Comparison of ENCODE assay signal across 3 fruit fly cellular contexts in the genomic region with DNA sequence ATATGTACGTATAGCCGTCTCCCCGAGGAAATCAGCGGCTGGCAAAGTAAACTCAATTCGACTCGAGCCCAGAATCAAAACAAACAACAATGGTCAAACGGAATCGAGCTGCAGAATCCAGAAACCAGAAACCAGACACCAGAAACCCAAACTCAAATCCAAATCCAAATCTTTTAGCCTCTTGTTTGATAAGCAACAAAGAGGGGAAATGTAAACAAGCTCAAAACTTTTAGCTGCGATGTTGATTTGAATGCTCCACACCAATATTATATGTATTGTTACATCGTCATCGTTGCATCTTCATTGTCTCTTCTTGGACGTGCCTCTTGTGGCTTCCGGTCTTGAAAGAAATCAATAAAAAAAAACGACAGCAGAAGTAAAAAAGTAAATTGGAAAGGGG.
A peak's percentile ranks its signal among the peaks of the same experiment; 100 is the strongest.
TF ChIP-seq lines count a peak whose summit lies in the region.

No protein-coding gene starts in this region.

- no peak for TF ChIP-seq CTCF in whole organism, embryonic (GFP tag; optimal IDR thresholded peaks at IDR 0.05; lab: Kevin White, UChicago)

TF ChIP-seq in whole organism, embryonic, 481 proteins besides CTCF, POLR2A, EP300 and RAD21 (continues in another document):
- TF ChIP-seq CG8089 (GFP tag; optimal IDR thresholded peaks at IDR 0.05; lab: Kevin White, UChicago) (peak; percentile 39), chinmo (GFP tag; IDR thresholded peaks at IDR 0.05; lab: Robert Waterston, UW; ENCODE audit: partially characterized antibody) (no peak), oc (tag; optimal IDR thresholded peaks at IDR 0.05; lab: Kevin White, UChicago) (peak; percentile 26), Hey (tag; optimal IDR thresholded peaks at IDR 0.05; lab: Kevin White, UChicago) (no peak), tin (GFP tag; optimal IDR thresholded peaks at IDR 0.05; lab: Kevin White, UChicago) (no peak), ATbp (GFP tag; optimal IDR thresholded peaks at IDR 0.05; lab: Kevin White, UChicago) (peak; percentile 48), CG14965 (GFP tag; optimal IDR thresholded peaks at IDR 0.05; lab: Kevin White, UChicago; ENCODE audit: borderline replicate concordance) (peak; percentile 10), CG17385 (GFP tag; optimal IDR thresholded peaks at IDR 0.05; lab: Kevin White, UChicago) (no peak), CG14050 (GFP tag; IDR thresholded peaks at IDR 0.05; lab: Robert Waterston, UW) (no peak), bab2 (GFP tag; optimal IDR thresholded peaks at IDR 0.05; lab: Kevin White, UChicago) (peak; percentile 53), CG1647 (GFP tag; optimal IDR thresholded peaks at IDR 0.05; lab: Kevin White, UChicago) (no peak), sens (GFP tag; lab: Kevin White, UChicago) (peak; percentile 87), trem (tag; optimal IDR thresholded peaks at IDR 0.05; lab: Kevin White, UChicago) (no peak), CG3407 (GFP tag; optimal IDR thresholded peaks at IDR 0.05; lab: Kevin White, UChicago) (peak; percentile 29), kni (GFP tag; optimal IDR thresholded peaks at IDR 0.05; lab: Kevin White, UChicago) (peak; percentile 38), Med (GFP tag; lab: Kevin White, UChicago) (peak; percentile 29), br (optimal IDR thresholded peaks at IDR 0.05; lab: Kevin White, UChicago) (no peak), gem (tag; optimal IDR thresholded peaks at IDR 0.05; lab: Kevin White, UChicago) (peak; percentile 31), Pdp1 (GFP tag; optimal IDR thresholded peaks at IDR 0.05; lab: Kevin White, UChicago) (peak in 1 of 2 experiments; percentile 28), sqz (GFP tag; optimal IDR thresholded peaks at IDR 0.05; lab: Kevin White, UChicago) (peak; percentile 48), CG10209 (GFP tag; optimal IDR thresholded peaks at IDR 0.05; lab: Kevin White, UChicago) (peak; percentile 25), run (tag; optimal IDR thresholded peaks at IDR 0.05; lab: Kevin White, UChicago) (no peak), gsb-n (tag; optimal IDR thresholded peaks at IDR 0.05; lab: Kevin White, UChicago) (peak; percentile 37), Hmx (GFP tag; optimal IDR thresholded peaks at IDR 0.05; lab: Kevin White, UChicago) (no peak), HmgZ (tag; optimal IDR thresholded peaks at IDR 0.05; lab: Kevin White, UChicago) (no peak), grn (GFP tag; optimal IDR thresholded peaks at IDR 0.05; lab: Kevin White, UChicago) (peak; percentile 51), bsh (GFP tag; optimal IDR thresholded peaks at IDR 0.05; lab: Kevin White, UChicago) (peak in 1 of 2 experiments; percentile 13), CG7928 (GFP tag; optimal IDR thresholded peaks at IDR 0.05; lab: Kevin White, UChicago) (no peak)

TF ChIP-seq in whole organism, prepupa, 60 proteins besides CTCF, POLR2A, EP300 and RAD21:
- TF ChIP-seq fkh (GFP tag; optimal IDR thresholded peaks at IDR 0.05; lab: Kevin White, UChicago) (peak; percentile 47), CG7368 (GFP tag; optimal IDR thresholded peaks at IDR 0.05; lab: Kevin White, UChicago) (no peak), Eip78C (GFP tag; lab: Kevin White, UChicago) (peak; percentile 32), CG6854 (GFP tag; optimal IDR thresholded peaks at IDR 0.05; lab: Kevin White, UChicago) (no peak), CG3919 (GFP tag; optimal IDR thresholded peaks at IDR 0.05; lab: Kevin White, UChicago) (no peak), svp (GFP tag; lab: Kevin White, UChicago) (no peak)

TF ChIP-seq in whole organism, wandering third instar larva, 38 proteins besides CTCF, POLR2A, EP300 and RAD21:
- peak; percentile 11 for TF ChIP-seq fru (GFP tag; optimal IDR thresholded peaks at IDR 0.05; lab: Kevin White, UChicago)
- no peak for TF ChIP-seq OdsH (GFP tag; optimal IDR thresholded peaks at IDR 0.05; lab: Kevin White, UChicago)
- peak; percentile 25 for TF ChIP-seq woc (GFP tag; optimal IDR thresholded peaks at IDR 0.05; lab: Kevin White, UChicago)
